Fruit fly (Drosophila melanogaster): Measurements from ENCODE around the gene CG43965.
A peak's percentile ranks its signal among the peaks of the same experiment; 100 is the strongest.

The CG43965 gene

dm6 chr3L:8741051-8741468, 15.5 kb upstream of the CG43965 start (continued):
- no peak for TF ChIP-seq tna (GFP tag; IDR thresholded peaks at IDR 0.05; ENCODE audit: partially characterized antibody)
- no peak for TF ChIP-seq CrebB (tag; optimal IDR thresholded peaks at IDR 0.05)
- no peak for TF ChIP-seq CG31365 (tag; optimal IDR thresholded peaks at IDR 0.05)
- TF ChIP-seq CG11085 (GFP tag; IDR thresholded peaks at IDR 0.05), result no peak
- peak; percentile 2 for TF ChIP-seq CG3995 (GFP tag; optimal IDR thresholded peaks at IDR 0.05)
- TF ChIP-seq MESR4 (GFP tag; optimal IDR thresholded peaks at IDR 0.05), result no peak
- no peak for TF ChIP-seq fd3F (GFP tag; optimal IDR thresholded peaks at IDR 0.05)
- no peak for TF ChIP-seq D19B (GFP tag; optimal IDR thresholded peaks at IDR 0.05)
- peak; percentile 65 for TF ChIP-seq NfI (GFP tag; optimal IDR thresholded peaks at IDR 0.05)
- TF ChIP-seq Hmx (GFP tag; optimal IDR thresholded peaks at IDR 0.05), result no peak
- no peak for TF ChIP-seq cg (GFP tag; optimal IDR thresholded peaks at IDR 0.05)
- TF ChIP-seq ara (GFP tag; IDR thresholded peaks at IDR 0.05), result no peak
- TF ChIP-seq odd (GFP tag; optimal IDR thresholded peaks at IDR 0.05), result peak; percentile 38
- no peak for TF ChIP-seq CG7963 (GFP tag; IDR thresholded peaks at IDR 0.05; ENCODE audit: partially characterized antibody)
- peak; percentile 43 for TF ChIP-seq nmo (GFP tag; optimal IDR thresholded peaks at IDR 0.05)
- no peak for TF ChIP-seq ERR (GFP tag; optimal IDR thresholded peaks at IDR 0.05)
- peak; percentile 43; the same call in 1 of the 2 replicates for TF ChIP-seq CG5953 (GFP tag; IDR thresholded peaks at IDR 0.05)
- no peak for TF ChIP-seq CG7556 (GFP tag; optimal IDR thresholded peaks at IDR 0.05)
- no peak for TF ChIP-seq tup (GFP tag; optimal IDR thresholded peaks at IDR 0.05)
- peak; percentile 18 for TF ChIP-seq CG13296 (GFP tag; optimal IDR thresholded peaks at IDR 0.05)
- TF ChIP-seq al (GFP tag; IDR thresholded peaks at IDR 0.05), result no peak
- no peak for TF ChIP-seq CG7357 (GFP tag; IDR thresholded peaks at IDR 0.05)
- TF ChIP-seq Fer1 (GFP tag; optimal IDR thresholded peaks at IDR 0.05), result no peak
- no peak for TF ChIP-seq Dek (tag; optimal IDR thresholded peaks at IDR 0.05)
- no peak for TF ChIP-seq exex (tag; optimal IDR thresholded peaks at IDR 0.05)
- TF ChIP-seq repo (GFP tag; optimal IDR thresholded peaks at IDR 0.05), result no peak
- TF ChIP-seq B-H1 (GFP tag; IDR thresholded peaks at IDR 0.05), result no peak
- TF ChIP-seq lbe (GFP tag; optimal IDR thresholded peaks at IDR 0.05), result no peak
- TF ChIP-seq Abd-B (GFP tag; optimal IDR thresholded peaks at IDR 0.05), result no peak
- no peak for TF ChIP-seq H2.0 (GFP tag; IDR thresholded peaks at IDR 0.05)
- TF ChIP-seq Hand (GFP tag; optimal IDR thresholded peaks at IDR 0.05), result no peak
- no peak for TF ChIP-seq sqz (GFP tag; optimal IDR thresholded peaks at IDR 0.05)
- no peak for TF ChIP-seq stwl (tag; optimal IDR thresholded peaks at IDR 0.05)
- no peak for TF ChIP-seq CG9932 (GFP tag; IDR thresholded peaks at IDR 0.05)
- TF ChIP-seq C15 (GFP tag; IDR thresholded peaks at IDR 0.05), result no peak
- no peak for TF ChIP-seq Sry-β (GFP tag; optimal IDR thresholded peaks at IDR 0.05)
- TF ChIP-seq CG7372 (GFP tag; IDR thresholded peaks at IDR 0.05), result no peak
- TF ChIP-seq klu (GFP tag; IDR thresholded peaks at IDR 0.05), result no peak
- TF ChIP-seq Rfx (GFP tag; IDR thresholded peaks at IDR 0.05), result peak; percentile 37; the same call in 1 of the 2 replicates
- no peak for TF ChIP-seq otp (GFP tag; IDR thresholded peaks at IDR 0.05)
- peak; percentile 72; the same call in 1 of the 2 replicates for TF ChIP-seq aop (GFP tag; IDR thresholded peaks at IDR 0.05)
- TF ChIP-seq Gsc (GFP tag; IDR thresholded peaks at IDR 0.05), result no peak
- no peak for TF ChIP-seq CG10209 (GFP tag; optimal IDR thresholded peaks at IDR 0.05)
- no peak for TF ChIP-seq Atf-2 (GFP tag; optimal IDR thresholded peaks at IDR 0.05)
- TF ChIP-seq croc (GFP tag; conservative IDR thresholded peaks at IDR 0.05), result no peak
- no peak for TF ChIP-seq Dad (GFP tag; optimal IDR thresholded peaks at IDR 0.05)
- no peak for TF ChIP-seq Stat92E (GFP tag; optimal IDR thresholded peaks at IDR 0.05)
- TF ChIP-seq ash1 (GFP tag; optimal IDR thresholded peaks at IDR 0.05), result no peak
- TF ChIP-seq cad (GFP tag; optimal IDR thresholded peaks at IDR 0.05), result no peak
- TF ChIP-seq sens (GFP tag), result peak; percentile 75
- no peak for TF ChIP-seq mld (GFP tag; IDR thresholded peaks at IDR 0.05; ENCODE audit: partially characterized antibody)
- no peak for TF ChIP-seq CG12236 (GFP tag; optimal IDR thresholded peaks at IDR 0.05)
